Worm (Caenorhabditis elegans): ENCODE measurements around the gene Y51A2D.8.

Gene Y51A2D.8

DNA sequence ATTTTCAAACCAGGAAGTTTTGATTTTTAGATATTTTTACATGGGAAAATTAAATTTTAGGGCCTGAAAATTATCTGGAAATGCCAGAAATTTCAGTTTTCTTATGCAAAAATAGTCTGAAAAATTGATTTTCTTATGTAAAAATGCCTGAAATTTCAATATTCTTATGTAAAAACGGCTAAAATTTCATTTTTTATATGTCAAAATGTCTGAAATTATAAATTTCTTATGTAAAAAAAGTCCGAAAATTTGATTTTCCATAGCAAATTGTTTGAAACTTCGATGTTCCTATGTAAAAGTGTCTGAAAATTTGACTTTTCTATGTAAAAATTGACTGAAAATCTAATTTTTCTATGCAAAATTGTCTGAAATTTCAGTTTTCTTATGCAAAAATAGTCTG is 26.0 kb upstream of the Y51A2D.8 start, which contains the start of gene Y51A2D.13:
Y51A2D.13 (minus strand) TSS at position 101 of the 400 bp plus-strand sequence.
- TF ChIP-seq tab-1 (GFP tag; IDR thresholded peaks at IDR 0.05) (no peak), T22C8.4 (GFP tag; IDR thresholded peaks at IDR 0.05) (no peak), flt-1 (GFP tag; IDR thresholded peaks at IDR 0.05) (no peak), ref-1 (GFP tag; conservative IDR thresholded peaks at IDR 0.05) (no peak), ztf-29 (GFP tag; IDR thresholded peaks at IDR 0.05) (no peak), klf-2 (GFP tag; conservative IDR thresholded peaks at IDR 0.05) (no peak), cog-1 (tag; optimal IDR thresholded peaks at IDR 0.05) (no peak), ztf-23 (GFP tag; IDR thresholded peaks at IDR 0.05) (no peak), med-1 (GFP tag; optimal IDR thresholded peaks at IDR 0.05; ENCODE audit: insufficient read depth) (no peak)

ce11 chrV:18578306-18578705 is 24.7 kb upstream of the Y51A2D.8 start:
- no peak for TF ChIP-seq T22C8.4 (GFP tag; IDR thresholded peaks at IDR 0.05)
- TF ChIP-seq ref-1 (GFP tag; conservative IDR thresholded peaks at IDR 0.05): no peak
- TF ChIP-seq ztf-29 (GFP tag; IDR thresholded peaks at IDR 0.05): no peak
- TF ChIP-seq klf-2 (GFP tag; conservative IDR thresholded peaks at IDR 0.05): no peak
- no peak for TF ChIP-seq med-1 (GFP tag; optimal IDR thresholded peaks at IDR 0.05; ENCODE audit: insufficient read depth)
- TF ChIP-seq ztf-23 (GFP tag; IDR thresholded peaks at IDR 0.05): no peak
- TF ChIP-seq flt-1 (GFP tag; IDR thresholded peaks at IDR 0.05): no peak
- TF ChIP-seq cog-1 (tag; optimal IDR thresholded peaks at IDR 0.05): no peak
- TF ChIP-seq tab-1 (GFP tag; IDR thresholded peaks at IDR 0.05): no peak

DNA sequence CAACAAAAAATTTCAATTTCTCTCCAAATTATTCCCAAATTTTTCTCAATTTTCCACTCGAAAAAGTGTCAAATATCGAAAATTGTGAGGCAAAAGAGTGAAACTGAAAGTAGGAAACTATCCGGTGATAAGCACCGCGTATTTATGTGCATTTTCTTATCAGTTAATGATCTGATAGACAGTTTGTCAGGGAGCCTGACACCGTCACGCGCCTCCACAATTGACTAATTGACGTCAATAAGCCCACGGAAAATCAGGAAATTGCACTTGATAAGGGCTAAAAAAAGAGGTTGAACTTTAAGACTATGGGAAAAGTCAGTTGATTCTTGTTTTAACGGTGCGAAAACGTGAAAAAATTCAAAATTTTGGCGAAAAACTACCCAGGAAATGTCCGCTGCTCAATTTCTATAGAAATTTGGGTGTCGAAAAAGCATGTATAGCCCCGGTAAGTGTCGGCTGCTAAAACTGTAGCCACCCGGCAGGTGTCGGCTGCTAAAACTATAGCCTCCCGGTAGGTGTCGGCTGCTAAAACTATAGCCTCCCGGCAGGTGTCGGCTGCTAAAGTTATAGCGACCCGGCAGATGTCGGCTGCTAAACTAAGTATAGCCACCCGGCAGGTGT is 23.9 kb upstream of the Y51A2D.8 start:
- TF ChIP-seq flt-1 (GFP tag; IDR thresholded peaks at IDR 0.05): no peak
- TF ChIP-seq cog-1 (tag; optimal IDR thresholded peaks at IDR 0.05): no peak
- no peak for TF ChIP-seq ref-1 (GFP tag; conservative IDR thresholded peaks at IDR 0.05)
- no peak for TF ChIP-seq klf-2 (GFP tag; conservative IDR thresholded peaks at IDR 0.05)
- no peak for TF ChIP-seq ztf-23 (GFP tag; IDR thresholded peaks at IDR 0.05)
- no peak for TF ChIP-seq med-1 (GFP tag; optimal IDR thresholded peaks at IDR 0.05; ENCODE audit: insufficient read depth)
- no peak for TF ChIP-seq T22C8.4 (GFP tag; IDR thresholded peaks at IDR 0.05)
- no peak for TF ChIP-seq tab-1 (GFP tag; IDR thresholded peaks at IDR 0.05)
- no peak for TF ChIP-seq ztf-29 (GFP tag; IDR thresholded peaks at IDR 0.05)

DNA sequence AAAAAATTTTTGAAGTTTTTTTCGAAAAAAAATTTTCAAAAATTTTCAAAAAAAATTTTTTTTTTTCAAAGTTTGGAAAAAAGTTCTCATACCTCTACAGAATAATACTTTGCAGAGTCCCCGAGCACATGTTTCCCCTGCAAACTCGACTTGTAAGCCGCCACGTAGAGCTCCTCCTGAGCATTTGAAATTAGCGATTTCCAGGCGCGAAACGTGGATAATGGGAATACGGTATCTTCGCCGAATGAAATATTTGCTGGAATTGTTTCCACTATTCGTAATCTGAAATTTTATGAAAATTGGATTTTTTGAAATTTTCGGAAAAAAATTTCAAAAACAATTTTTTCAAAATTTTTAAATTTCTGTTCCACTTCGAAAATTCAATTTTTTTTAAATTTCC is 22.5 kb upstream of the Y51A2D.8 start:
- TF ChIP-seq med-1 (GFP tag; optimal IDR thresholded peaks at IDR 0.05; ENCODE audit: insufficient read depth): no peak
- TF ChIP-seq klf-2 (GFP tag; conservative IDR thresholded peaks at IDR 0.05): no peak
- no peak for TF ChIP-seq tab-1 (GFP tag; IDR thresholded peaks at IDR 0.05)
- TF ChIP-seq ztf-29 (GFP tag; IDR thresholded peaks at IDR 0.05): no peak
- TF ChIP-seq ref-1 (GFP tag; conservative IDR thresholded peaks at IDR 0.05): no peak
- no peak for TF ChIP-seq cog-1 (tag; optimal IDR thresholded peaks at IDR 0.05)

ce11 chrV:18575084-18575483 is 21.4 kb upstream of the Y51A2D.8 start:
- TF ChIP-seq ref-1 (GFP tag; conservative IDR thresholded peaks at IDR 0.05) (no peak), ztf-23 (GFP tag; IDR thresholded peaks at IDR 0.05) (no peak), tab-1 (GFP tag; IDR thresholded peaks at IDR 0.05) (no peak), med-1 (GFP tag; optimal IDR thresholded peaks at IDR 0.05; ENCODE audit: insufficient read depth) (no peak), flt-1 (GFP tag; IDR thresholded peaks at IDR 0.05) (no peak), cog-1 (tag; optimal IDR thresholded peaks at IDR 0.05) (no peak), T22C8.4 (GFP tag; IDR thresholded peaks at IDR 0.05) (no peak), klf-2 (GFP tag; conservative IDR thresholded peaks at IDR 0.05) (no peak), ztf-29 (GFP tag; IDR thresholded peaks at IDR 0.05) (no peak)

DNA sequence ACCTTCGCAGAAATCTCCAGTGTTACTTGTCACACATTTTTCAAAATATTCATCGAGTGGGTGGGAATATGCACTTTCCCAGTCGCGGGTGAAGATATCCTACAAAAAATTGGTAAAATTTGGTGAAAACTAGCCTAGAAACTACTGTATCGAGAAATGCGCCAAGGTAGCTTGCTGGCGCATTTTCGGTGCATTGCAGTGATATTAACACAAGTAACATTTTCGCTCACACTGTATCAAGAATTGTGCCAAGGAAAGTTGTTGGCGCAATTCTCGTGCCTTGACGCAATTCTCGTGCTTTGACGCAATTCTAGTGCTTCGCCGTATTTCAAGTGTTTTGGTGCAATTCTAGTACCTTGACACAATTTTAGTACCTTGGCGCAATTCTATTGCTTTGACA is 19.5 kb upstream of the Y51A2D.8 start:
- TF ChIP-seq ztf-29 (GFP tag; IDR thresholded peaks at IDR 0.05) (no peak), tab-1 (GFP tag; IDR thresholded peaks at IDR 0.05) (no peak), cog-1 (tag; optimal IDR thresholded peaks at IDR 0.05) (no peak), ztf-23 (GFP tag; IDR thresholded peaks at IDR 0.05) (no peak), klf-2 (GFP tag; conservative IDR thresholded peaks at IDR 0.05) (no peak), T22C8.4 (GFP tag; IDR thresholded peaks at IDR 0.05) (no peak), ref-1 (GFP tag; conservative IDR thresholded peaks at IDR 0.05) (no peak), flt-1 (GFP tag; IDR thresholded peaks at IDR 0.05) (no peak)

- TF ChIP-seq klf-2 (GFP tag; conservative IDR thresholded peaks at IDR 0.05): no peak
- TF ChIP-seq cog-1 (tag; optimal IDR thresholded peaks at IDR 0.05): no peak
- no peak for TF ChIP-seq ztf-29 (GFP tag; IDR thresholded peaks at IDR 0.05)
- no peak for TF ChIP-seq flt-1 (GFP tag; IDR thresholded peaks at IDR 0.05)
- no peak for TF ChIP-seq ztf-23 (GFP tag; IDR thresholded peaks at IDR 0.05)
- no peak for TF ChIP-seq ref-1 (GFP tag; conservative IDR thresholded peaks at IDR 0.05)
- no peak for TF ChIP-seq T22C8.4 (GFP tag; IDR thresholded peaks at IDR 0.05)
- TF ChIP-seq tab-1 (GFP tag; IDR thresholded peaks at IDR 0.05): no peak
- no peak for TF ChIP-seq med-1 (GFP tag; optimal IDR thresholded peaks at IDR 0.05; ENCODE audit: insufficient read depth)
These were observed 17.9 kb upstream of the Y51A2D.8 start, which contains the start of gene Y51A2D.21 for ce11 chrV:18571533-18571932. Gene Y51A2D.21 (plus strand): TSS chrV:18571833.

DNA sequence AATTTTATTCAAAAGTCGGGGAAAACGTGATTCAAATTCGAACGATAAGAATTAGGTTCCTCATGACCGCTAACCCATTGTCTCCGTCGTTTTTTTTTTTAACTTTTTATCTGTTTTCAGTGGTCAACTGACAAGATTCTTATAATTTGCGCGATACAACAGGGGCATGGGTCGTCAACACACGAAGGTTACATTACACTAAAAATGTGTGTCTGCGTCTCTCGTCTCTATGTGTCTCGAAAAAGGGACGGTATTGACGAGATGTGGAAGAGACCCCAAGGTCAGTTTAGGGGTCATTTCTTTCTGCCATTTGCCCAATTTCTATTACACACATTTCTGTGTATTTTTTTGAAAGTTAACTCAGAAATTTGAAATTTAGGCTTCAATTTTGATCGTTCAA is 15.8 kb upstream of the Y51A2D.8 start:
- TF ChIP-seq klf-2 (GFP tag; conservative IDR thresholded peaks at IDR 0.05): no peak
- TF ChIP-seq ztf-23 (GFP tag; IDR thresholded peaks at IDR 0.05): no peak
- no peak for TF ChIP-seq ref-1 (GFP tag; conservative IDR thresholded peaks at IDR 0.05)
- no peak for TF ChIP-seq ztf-29 (GFP tag; IDR thresholded peaks at IDR 0.05)
- no peak for TF ChIP-seq cog-1 (tag; optimal IDR thresholded peaks at IDR 0.05)
- no peak for TF ChIP-seq flt-1 (GFP tag; IDR thresholded peaks at IDR 0.05)
- TF ChIP-seq tab-1 (GFP tag; IDR thresholded peaks at IDR 0.05): no peak
- TF ChIP-seq T22C8.4 (GFP tag; IDR thresholded peaks at IDR 0.05): no peak
- TF ChIP-seq med-1 (GFP tag; optimal IDR thresholded peaks at IDR 0.05; ENCODE audit: insufficient read depth): no peak

DNA sequence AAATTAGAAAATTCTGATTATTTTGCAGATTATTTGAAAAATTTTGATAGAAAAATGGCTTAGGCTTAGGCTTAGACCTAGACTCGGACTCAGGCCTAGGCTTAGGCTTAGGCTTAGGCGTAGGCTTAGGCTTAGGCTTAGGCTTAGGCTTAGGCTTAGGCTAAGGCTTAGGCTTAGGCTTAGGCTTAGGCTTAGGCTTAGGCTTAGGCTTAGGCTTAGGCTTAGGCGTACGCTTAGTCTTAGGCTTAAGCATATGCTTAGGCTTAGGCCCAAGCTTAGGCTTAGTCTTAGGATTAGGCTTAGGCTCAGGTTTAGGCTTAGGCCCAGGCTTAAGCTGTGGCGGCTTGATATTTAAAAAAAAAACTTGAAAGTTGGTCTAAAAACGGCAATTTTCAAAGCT is 12.7 kb upstream of the Y51A2D.8 start:
- TF ChIP-seq ztf-29 (GFP tag; IDR thresholded peaks at IDR 0.05): peak; percentile 69; the same call in 1 of the 2 replicates

DNA sequence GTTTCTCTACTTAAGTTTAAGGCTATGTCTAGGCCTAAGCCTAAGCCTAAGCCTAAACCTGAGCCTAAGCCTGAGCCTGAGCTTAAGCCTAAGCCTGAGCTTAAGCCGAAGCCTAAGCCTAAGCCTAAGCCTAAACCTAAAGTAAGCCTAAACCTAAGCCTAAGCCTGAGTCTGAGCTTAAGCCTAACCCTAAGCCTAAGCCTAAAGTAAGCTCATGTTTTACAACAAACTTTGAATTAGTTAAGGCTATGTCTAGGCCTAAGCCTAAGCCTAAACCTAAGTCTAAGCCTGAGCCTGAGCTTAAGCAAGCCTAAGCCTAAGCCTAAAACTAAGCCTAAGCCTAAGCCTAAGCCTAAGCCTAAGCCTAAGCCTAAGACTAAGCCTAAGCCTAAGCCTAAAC is 12.0 kb upstream of the Y51A2D.8 start:
- TF ChIP-seq ztf-29 (GFP tag; IDR thresholded peaks at IDR 0.05): peak; percentile 6; the same call in 1 of the 2 replicates
- TF ChIP-seq tab-1 (GFP tag; IDR thresholded peaks at IDR 0.05): no peak

Data from whole organism, midembryonic.